Worm (Caenorhabditis elegans): ENCODE data around the gene Y43C5B.2.

DNA sequence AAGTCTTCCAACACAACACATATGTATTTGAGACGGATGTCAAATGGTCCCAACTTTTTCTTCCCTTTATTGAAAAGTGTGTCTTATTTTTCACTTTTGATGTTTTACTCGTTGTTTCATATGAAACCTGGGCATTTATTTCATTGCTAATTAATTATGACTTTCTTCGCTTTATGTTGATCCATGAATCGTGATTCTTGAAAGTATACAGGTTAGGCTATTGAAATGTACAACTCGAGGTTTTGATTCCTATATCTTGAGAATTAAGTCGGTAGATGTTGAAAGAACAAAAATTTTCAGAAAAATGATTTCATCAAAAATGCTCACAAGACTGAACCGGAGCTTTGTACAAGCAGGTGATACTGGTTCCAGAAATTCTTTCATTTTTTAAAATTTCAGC, 35.0 kb upstream of the Y43C5B.2 start, which contains the start of gene nfu-1:
- TF ChIP-seq nhr-42 (GFP tag; IDR thresholded peaks at IDR 0.05) (no peak), zip-2 (tag; optimal IDR thresholded peaks at IDR 0.05) (no peak), ama-1 (optimal IDR thresholded peaks at IDR 0.05) (no peak), egl-27 (tag; optimal IDR thresholded peaks at IDR 0.05) (no peak), zag-1 (tag; optimal IDR thresholded peaks at IDR 0.05) (no peak), daf-16 (GFP tag; optimal IDR thresholded peaks at IDR 0.05) (no peak), daf-16 (tag; optimal IDR thresholded peaks at IDR 0.05) (no peak), D1046.2 (GFP tag; IDR thresholded peaks at IDR 0.05) (no peak), unc-62 (GFP tag; optimal IDR thresholded peaks at IDR 0.05 in 1 of 2) (no peak), unc-62 (tag; optimal IDR thresholded peaks at IDR 0.05) (no peak), unc-39 (tag; optimal IDR thresholded peaks at IDR 0.05) (no peak), aly-2 (tag; optimal IDR thresholded peaks at IDR 0.05) (no peak), nhr-77 (tag; optimal IDR thresholded peaks at IDR 0.05) (no peak), nhr-41 (GFP tag; IDR thresholded peaks at IDR 0.05) (no peak), cey-2 (tag; optimal IDR thresholded peaks at IDR 0.05; ENCODE audit: borderline replicate concordance, insufficient read depth) (no peak)

All from whole organism, L4 larva.